Fruit fly (Drosophila melanogaster) whole organism, wandering third instar larva: ENCODE results near the gene Irbp.

Experiments
- CG32264 ChIP-seq: fragments of 200-800 bp; sonication (Bioruptor generic); optimal IDR thresholded peaks from 2 replicates; lab custom pipeline; 2016; ENCODE audit warnings: missing biosample characterization, missing genetic modification characterization
- CG9705 ChIP-seq: fragments of 200-800 bp; sonication (Bioruptor generic); optimal IDR thresholded peaks from 2 replicates; lab custom pipeline; 2018; ENCODE audit warnings: missing biosample characterization, mild to moderate bottlenecking, missing genetic modification characterization
- CrebA ChIP-seq: fragments of 200-800 bp; sonication (Bioruptor generic); optimal IDR thresholded peaks from 2 replicates; lab custom pipeline; 2016; ENCODE audit warnings: missing biosample characterization, mild to moderate bottlenecking, missing genetic modification characterization, borderline replicate concordance
- Dfd ChIP-seq: fragments of >200 bp; optimal IDR thresholded peaks from 2 replicates; lab custom pipeline; 2017; ENCODE audit warnings: missing biosample characterization, missing genetic modification characterization
- Dif ChIP-seq: fragments of 200-275, 200-300 bp; sonication (Bioruptor generic); optimal IDR thresholded peaks from 2 replicates; lab custom pipeline; 2018; ENCODE audit warnings: missing biosample characterization, missing genetic modification characterization; ENCODE audit not compliant: partially characterized antibody
- GATAd ChIP-seq: sonication (Bioruptor generic); optimal IDR thresholded peaks from 2 replicates; lab custom pipeline; 2016; ENCODE audit warnings: missing biosample characterization, missing genetic modification characterization
- HLH106 ChIP-seq: fragments of 200-800 bp; optimal IDR thresholded peaks from 3 replicates; lab custom pipeline; 2019; ENCODE audit warnings: missing biosample characterization, mild to moderate bottlenecking, missing genetic modification characterization, moderate library complexity
- Hnf4 ChIP-seq: fragments of 200-800 bp; sonication (Bioruptor generic); optimal IDR thresholded peaks from 2 replicates; lab custom pipeline; 2016; ENCODE audit warnings: missing biosample characterization, mild to moderate bottlenecking, missing genetic modification characterization
- Hr78 ChIP-seq: fragments of >200 bp; optimal IDR thresholded peaks from 2 replicates; lab custom pipeline; 2017; ENCODE audit warnings: missing biosample characterization, missing genetic modification characterization
- Hr83 ChIP-seq: fragments of 200-300 bp; sonication (Bioruptor generic); optimal IDR thresholded peaks from 2 replicates; lab custom pipeline; 2016; ENCODE audit warnings: missing biosample characterization, mild to moderate bottlenecking, missing genetic modification characterization, moderate library complexity; ENCODE audit not compliant: poor library complexity, severe bottlenecking
- Jra ChIP-seq: sonication (Bioruptor generic); optimal IDR thresholded peaks from 2 replicates; lab custom pipeline; 2016; ENCODE audit warnings: missing biosample characterization, missing genetic modification characterization
- Mio ChIP-seq: sonication (Bioruptor generic); optimal IDR thresholded peaks from 2 replicates; lab custom pipeline; 2016; ENCODE audit warnings: missing biosample characterization, missing genetic modification characterization
- Myc ChIP-seq: fragments of >200 bp; optimal IDR thresholded peaks from 2 replicates; lab custom pipeline; 2017
- N ChIP-seq: fragments of >200 bp; optimal IDR thresholded peaks from 2 replicates; lab custom pipeline; 2018; ENCODE audit warnings: missing biosample characterization, missing external identifiers, missing genetic modification characterization
- OdsH ChIP-seq: fragments of 200-800 bp; sonication (Bioruptor generic); optimal IDR thresholded peaks from 2 replicates; lab custom pipeline; 2016; ENCODE audit warnings: missing biosample characterization, mild to moderate bottlenecking, missing genetic modification characterization
- Rel ChIP-seq, 2 experiments: fragments of 200-800 bp; sonication (Bioruptor generic) in 1 of 2; optimal IDR thresholded peaks; 2 replicates in 1 of 2; 3 replicates in 1 of 2; lab custom pipeline; 2016 to 2019; ENCODE audit warnings: mild to moderate bottlenecking in 2 of 2, missing biosample characterization in 2 of 2, missing genetic modification characterization in 2 of 2, moderate library complexity in 1 of 2
- Sp1 ChIP-seq: fragments of 200-800 bp; sonication (Bioruptor generic); optimal IDR thresholded peaks from 3 replicates; lab custom pipeline; 2019; ENCODE audit warnings: missing biosample characterization, mild to moderate bottlenecking, missing genetic modification characterization, moderate library complexity
- Vsx2 ChIP-seq: fragments of 200-300, 225-300 bp; sonication (Bioruptor generic); optimal IDR thresholded peaks from 2 replicates; lab custom pipeline; 2018; ENCODE audit warnings: missing biosample characterization, missing genetic modification characterization; ENCODE audit not compliant: partially characterized antibody
- brk ChIP-seq: fragments of 200-800 bp; sonication (Bioruptor generic); optimal IDR thresholded peaks from 2 replicates; lab custom pipeline; 2016; ENCODE audit warnings: missing biosample characterization, mild to moderate bottlenecking, missing genetic modification characterization
- dl ChIP-seq, 2 experiments: fragments of 175-275, 200-275 bp in 1 of 2; fragments of 200-275 bp in 1 of 2; sonication (Bioruptor generic); optimal IDR thresholded peaks; lab custom pipeline; 2018; ENCODE audit warnings: mild to moderate bottlenecking in 2 of 2, missing biosample characterization in 2 of 2, missing genetic modification characterization in 2 of 2, moderate library complexity in 2 of 2; ENCODE audit not compliant: partially characterized antibody in 2 of 2, insufficient read depth in 1 of 2
- dmrt93B ChIP-seq: fragments of 200-800 bp; sonication (Bioruptor generic); optimal IDR thresholded peaks from 2 replicates; lab custom pipeline; 2018; ENCODE audit warnings: missing biosample characterization, mild to moderate bottlenecking, missing genetic modification characterization
- dsf ChIP-seq: sonication (Bioruptor generic); optimal IDR thresholded peaks from 2 replicates; lab custom pipeline; 2016; ENCODE audit warnings: missing biosample characterization, missing genetic modification characterization, borderline replicate concordance
- ey ChIP-seq: fragments of 200-800 bp; sonication (Bioruptor generic); optimal IDR thresholded peaks from 2 replicates; lab custom pipeline; 2016; ENCODE audit warnings: missing biosample characterization, missing genetic modification characterization
- h ChIP-seq: fragments of 200-800 bp; sonication (Bioruptor generic); optimal IDR thresholded peaks from 3 replicates; lab custom pipeline; 2016; ENCODE audit warnings: missing biosample characterization, mild to moderate bottlenecking, missing genetic modification characterization
- jim ChIP-seq: fragments of 175-275, 200-325 bp; sonication (Bioruptor generic); optimal IDR thresholded peaks from 2 replicates; lab custom pipeline; 2016; ENCODE audit warnings: missing biosample characterization, mild to moderate bottlenecking, missing genetic modification characterization
- lola ChIP-seq: fragments of >200 bp; optimal IDR thresholded peaks from 2 replicates; lab custom pipeline; 2017; ENCODE audit warnings: missing biosample characterization, missing genetic modification characterization
- pan ChIP-seq: fragments of >200 bp; optimal IDR thresholded peaks from 2 replicates; lab custom pipeline; 2017
- psq ChIP-seq: fragments of 200-800 bp; sonication (Bioruptor generic); optimal IDR thresholded peaks from 3 replicates; lab custom pipeline; 2017; ENCODE audit warnings: missing biosample characterization, mild to moderate bottlenecking, missing genetic modification characterization, moderate library complexity
- rgr ChIP-seq: fragments of 200-800 bp; sonication (Bioruptor generic); optimal IDR thresholded peaks from 3 replicates; lab custom pipeline; 2016; ENCODE audit warnings: missing biosample characterization, mild to moderate bottlenecking, missing genetic modification characterization
- sv ChIP-seq: fragments of 200-800 bp; sonication (Bioruptor generic); optimal IDR thresholded peaks from 3 replicates; lab custom pipeline; 2016; ENCODE audit warnings: missing biosample characterization, missing genetic modification characterization
- usp ChIP-seq: fragments of >200 bp; optimal IDR thresholded peaks from 2 replicates; lab custom pipeline; 2017; ENCODE audit warnings: missing biosample characterization, missing genetic modification characterization

Gene Irbp

DNA sequence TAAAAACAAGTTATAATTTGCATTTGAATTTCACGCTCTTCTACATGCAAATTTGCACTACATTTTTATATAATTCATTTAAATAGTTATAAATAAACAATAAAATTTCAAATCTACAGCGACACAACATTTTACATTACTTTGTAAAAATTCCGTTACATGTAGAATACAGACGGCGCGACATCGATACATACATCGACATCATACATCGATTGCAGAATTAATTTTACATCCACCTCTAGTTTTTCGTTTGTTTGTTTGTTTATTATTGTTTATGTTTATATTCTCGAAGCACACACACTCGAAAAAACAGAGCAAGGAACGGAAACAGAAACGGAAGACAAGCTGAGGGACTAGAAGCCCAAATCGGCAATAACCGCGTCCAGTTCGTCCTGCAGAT, 27.7 kb downstream of the Irbp start, which contains the start of gene CG17230:
TSS of gene CG17230 (plus strand) at position 258 of the 400 bp plus-strand sequence.
- TF ChIP-seq h (GFP tag; lab: Kevin White, UChicago), result no peak
- no peak for TF ChIP-seq dsf (GFP tag; lab: Kevin White, UChicago)
- no peak for TF ChIP-seq sv (GFP tag; lab: Kevin White, UChicago)
- TF ChIP-seq ey (GFP tag; lab: Kevin White, UChicago), result no peak
- TF ChIP-seq GATAd (GFP tag; lab: Kevin White, UChicago), result no peak
- no peak for TF ChIP-seq dmrt93B (GFP tag; lab: Kevin White, UChicago)
- TF ChIP-seq, all 38 proteins: peak for 0

DNA sequence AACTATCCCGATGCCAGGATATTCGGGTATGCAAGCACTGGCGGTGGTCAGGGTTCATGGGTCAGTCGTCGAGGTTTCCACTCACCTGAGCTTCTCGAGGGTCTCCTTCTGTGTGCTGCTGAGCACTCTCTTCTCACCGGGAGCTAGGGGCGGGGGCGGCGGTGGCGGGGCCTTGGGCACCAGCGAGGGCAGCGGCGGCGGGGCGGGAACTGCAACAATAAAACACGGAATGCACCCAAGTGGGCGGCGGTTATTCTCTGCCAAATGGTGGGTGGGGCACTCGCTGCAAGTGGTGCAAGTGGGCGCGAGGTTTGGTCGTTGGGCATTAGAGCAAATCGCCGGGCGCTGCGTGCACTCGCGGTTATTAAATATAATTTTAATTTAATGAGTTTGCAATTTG, 31.2 kb downstream of the Irbp start:
- no peak for TF ChIP-seq CrebA
- TF ChIP-seq Myc (lab: Kevin White, UChicago), result no peak
- peak; percentile 93 for TF ChIP-seq Dfd (GFP tag; lab: Kevin White, UChicago)
- TF ChIP-seq lola (GFP tag; lab: Kevin White, UChicago), result no peak
- no peak for TF ChIP-seq ey (GFP tag; lab: Kevin White, UChicago)
- no peak for TF ChIP-seq CG9705 (GFP tag; lab: Kevin White, UChicago)
- no peak for TF ChIP-seq Hnf4 (GFP tag; lab: Kevin White, UChicago)

DNA sequence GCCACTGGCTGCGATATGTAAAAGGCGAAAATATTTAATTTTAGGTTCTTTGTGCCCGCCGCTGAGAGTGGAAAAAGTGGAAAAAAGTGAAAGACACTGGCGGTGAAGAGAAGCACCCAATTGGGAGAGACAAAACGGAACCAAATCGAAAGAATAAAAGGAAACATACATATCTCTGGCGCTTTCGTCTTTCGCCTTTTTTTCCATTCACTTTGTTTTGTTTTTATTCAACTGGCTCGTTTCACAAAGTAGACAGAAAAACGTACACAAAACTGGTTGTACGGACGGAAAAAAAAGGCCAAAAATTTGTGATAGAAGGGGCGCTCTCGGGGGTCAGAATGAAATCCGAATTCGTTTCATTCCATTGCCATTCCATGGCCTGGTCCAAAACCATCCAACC, 39.8 kb downstream of the Irbp start:
- TF ChIP-seq CrebA (peak; percentile 59), Vsx2 (GFP tag; lab: Kevin White, UChicago) (peak; percentile 25), HLH106 (tag; lab: Kevin White, UChicago) (no peak), brk (GFP tag; lab: Kevin White, UChicago) (peak; percentile 50), dsf (GFP tag; lab: Kevin White, UChicago) (no peak), CG32264 (GFP tag; lab: Kevin White, UChicago) (no peak), dl (GFP tag; optimal IDR thresholded peaks at IDR 0.05; lab: Kevin White, UChicago; ENCODE audit: insufficient read depth in 1 of 2, partially characterized antibody in 2 of 2) (no peak), Myc (lab: Kevin White, UChicago) (no peak), Jra (GFP tag; lab: Kevin White, UChicago) (no peak), Mio (GFP tag; lab: Kevin White, UChicago) (no peak), jim (GFP tag; lab: Kevin White, UChicago) (peak; percentile 72), psq (GFP tag; lab: Kevin White, UChicago) (peak; percentile 90), Dif (peak; percentile 13), lola (GFP tag; lab: Kevin White, UChicago) (no peak), Hr83 (GFP tag; lab: Kevin White, UChicago) (no peak), sv (GFP tag; lab: Kevin White, UChicago) (no peak), OdsH (no peak), Sp1 (GFP tag; lab: Kevin White, UChicago) (peak; percentile 64), usp (GFP tag; lab: Kevin White, UChicago) (no peak), dmrt93B (GFP tag; lab: Kevin White, UChicago) (no peak), pan (lab: Kevin White, UChicago) (no peak), h (GFP tag; lab: Kevin White, UChicago) (no peak), N (GFP tag; lab: Kevin White, UChicago) (no peak), Rel (GFP tag; optimal IDR thresholded peaks at IDR 0.05; lab: Kevin White, UChicago) (no peak), Rel (tag; optimal IDR thresholded peaks at IDR 0.05; lab: Kevin White, UChicago) (peak; percentile 15)

DNA sequence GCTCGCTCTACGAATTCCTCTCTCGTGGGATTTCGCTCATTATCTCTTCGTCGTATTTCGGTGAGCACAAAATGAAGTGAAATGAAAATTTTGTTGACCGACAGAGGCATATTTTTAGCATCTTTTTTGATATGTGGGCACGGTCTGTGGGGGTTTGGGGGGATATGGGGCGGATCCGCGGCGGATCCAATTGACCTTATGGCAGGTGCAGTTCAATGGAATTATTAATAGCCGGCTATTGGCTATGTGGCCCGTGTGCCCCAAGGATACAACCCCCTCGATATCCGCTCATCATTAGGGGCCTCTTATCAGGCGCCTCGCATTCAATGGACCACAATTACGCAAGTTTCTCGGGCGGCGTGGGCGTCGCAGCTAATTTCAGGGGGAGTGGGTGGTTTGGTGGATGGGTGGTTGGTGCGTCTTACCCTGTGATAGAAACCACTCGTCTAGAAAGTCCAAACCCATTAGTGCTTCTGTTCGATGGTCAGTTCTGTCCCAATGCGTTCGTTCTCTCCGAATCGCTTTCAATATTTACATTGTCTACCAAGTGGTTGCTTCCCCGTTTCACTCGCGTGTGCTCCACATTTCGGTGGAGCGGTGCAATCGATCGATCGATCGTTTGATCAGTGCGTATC, 41.5 kb downstream of the Irbp start, which contains the start of gene sals:
TSS of gene sals (minus strand) at position 585 of the 635 bp plus-strand sequence.
- TF ChIP-seq Sp1 (GFP tag; lab: Kevin White, UChicago) (no peak), Dfd (GFP tag; lab: Kevin White, UChicago) (no peak), Hr78 (no peak), rgr (no peak), Hr83 (GFP tag; lab: Kevin White, UChicago) (no peak), OdsH (no peak)
